Fruit fly (Drosophila melanogaster) whole organism, embryonic: Measurements from ENCODE around the gene Ae2.
A peak's percentile ranks its signal among the peaks of the same experiment; 100 is the strongest.

Experiments used
- Adf1 ChIP-seq: fragments of 200-800 bp; sonication (Bioruptor generic); IDR thresholded peaks from 2 replicates; pipeline ENCODE4 v1.3.6; 2022; ENCODE audit warnings: missing biosample characterization, missing genetic modification characterization
- B-H1 ChIP-seq: fragments of 200-800 bp; sonication (Bioruptor generic); IDR thresholded peaks from 3 replicates; pipeline ENCODE4 v1.3.6; 2022; ENCODE audit warnings: missing biosample characterization, missing genetic modification characterization
- CG10147 ChIP-seq: fragments of 200-800 bp; sonication (Bioruptor generic); optimal IDR thresholded peaks from 2 replicates; lab custom pipeline; 2019; ENCODE audit warnings: missing biosample characterization, mild to moderate bottlenecking, missing genetic modification characterization, moderate library complexity
- CG10543 ChIP-seq: fragments of 200-800 bp; sonication (Bioruptor generic); optimal IDR thresholded peaks from 3 replicates; lab custom pipeline; 2017; ENCODE audit warnings: missing biosample characterization, mild to moderate bottlenecking, missing genetic modification characterization, moderate library complexity
- CG11695 ChIP-seq: fragments of 200-800 bp; sonication (Bioruptor generic); IDR thresholded peaks from 3 replicates; pipeline ENCODE4 v1.3.6; 2022; ENCODE audit warnings: missing biosample characterization, missing genetic modification characterization
- CG13894 ChIP-seq: fragments of 200-800 bp; sonication (Bioruptor generic); optimal IDR thresholded peaks from 3 replicates; lab custom pipeline; 2018; ENCODE audit warnings: missing biosample characterization, mild to moderate bottlenecking, missing genetic modification characterization, moderate library complexity
- CG14710 ChIP-seq: fragments of 200-800 bp; sonication (Bioruptor generic); optimal IDR thresholded peaks from 3 replicates; lab custom pipeline; 2019; ENCODE audit warnings: missing biosample characterization, mild to moderate bottlenecking, missing genetic modification characterization, moderate library complexity
- CG14965 ChIP-seq: fragments of 200-800 bp; sonication (Bioruptor generic); optimal IDR thresholded peaks from 2 replicates; lab custom pipeline; 2016; ENCODE audit warnings: missing biosample characterization, missing genetic modification characterization, borderline replicate concordance
- CG15514 ChIP-seq: fragments of 200-800 bp; sonication (Bioruptor generic); optimal IDR thresholded peaks from 3 replicates; lab custom pipeline; 2017; ENCODE audit warnings: missing biosample characterization, missing genetic modification characterization, mild to moderate bottlenecking, moderate library complexity, missing genetic modification reagents
- CG1603 ChIP-seq: fragments of 200-800 bp; sonication (Bioruptor generic); optimal IDR thresholded peaks from 2 replicates; lab custom pipeline; 2019; ENCODE audit warnings: missing biosample characterization, mild to moderate bottlenecking, missing genetic modification characterization, moderate library complexity
- CG16779 ChIP-seq: fragments of 200-800 bp; sonication (Bioruptor generic); IDR thresholded peaks from 2 replicates; pipeline ENCODE4 v1.3.6; 2022; ENCODE audit warnings: missing biosample characterization, missing genetic modification characterization
- CG17385 ChIP-seq: fragments of 200-800 bp; sonication (Bioruptor generic); optimal IDR thresholded peaks from 3 replicates; lab custom pipeline; 2018; ENCODE audit warnings: missing biosample characterization, mild to moderate bottlenecking, missing genetic modification characterization
- CG2116 ChIP-seq: fragments of 200-800 bp; sonication (Bioruptor generic); optimal IDR thresholded peaks from 3 replicates; lab custom pipeline; 2018; ENCODE audit warnings: missing biosample characterization, mild to moderate bottlenecking, missing genetic modification characterization
- CG2889 ChIP-seq: fragments of 200-800 bp; sonication (Bioruptor generic); IDR thresholded peaks from 3 replicates; pipeline ENCODE4 v1.3.6; 2022; ENCODE audit warnings: missing biosample characterization, missing genetic modification characterization
- CG30403 ChIP-seq: fragments of 200-800 bp; sonication (Bioruptor generic); optimal IDR thresholded peaks from 3 replicates; lab custom pipeline; 2016; ENCODE audit warnings: missing biosample characterization, missing genetic modification characterization
- CG3847 ChIP-seq: fragments of 200-800 bp; sonication (Bioruptor generic); IDR thresholded peaks from 2 replicates; pipeline ENCODE4 v1.3.6; 2022; ENCODE audit warnings: missing biosample characterization, missing genetic modification characterization
- CG4617 ChIP-seq: fragments of 200-800 bp; sonication (Bioruptor generic); optimal IDR thresholded peaks from 3 replicates; lab custom pipeline; 2016; ENCODE audit warnings: missing biosample characterization, missing genetic modification characterization, borderline replicate concordance
- CG5953 ChIP-seq: fragments of 200-800 bp; sonication (Bioruptor generic); IDR thresholded peaks from 2 replicates; pipeline ENCODE4 v1.3.6; 2022; ENCODE audit warnings: missing biosample characterization, missing genetic modification characterization
- CG6175 ChIP-seq: fragments of 200-800 bp; sonication (Bioruptor generic); IDR thresholded peaks from 3 replicates; pipeline ENCODE4 v1.3.6; 2022; ENCODE audit warnings: missing biosample characterization, missing genetic modification characterization
- CG6654 ChIP-seq: fragments of 200-800 bp; sonication (Bioruptor generic); optimal IDR thresholded peaks from 2 replicates; lab custom pipeline; 2017; ENCODE audit warnings: missing biosample characterization, mild to moderate bottlenecking, missing genetic modification characterization
- CG7987 ChIP-seq: fragments of 200-800 bp; sonication (Bioruptor generic); optimal IDR thresholded peaks from 2 replicates; lab custom pipeline; 2018; ENCODE audit warnings: missing biosample characterization, mild to moderate bottlenecking, missing genetic modification characterization, moderate library complexity
- Camta ChIP-seq: fragments of 200-800 bp; sonication (Bioruptor generic); optimal IDR thresholded peaks from 2 replicates; lab custom pipeline; 2016; ENCODE audit warnings: missing biosample characterization, missing genetic modification characterization
- Deaf1 ChIP-seq: fragments of 200-800 bp; optimal IDR thresholded peaks from 3 replicates; lab custom pipeline; 2019; ENCODE audit warnings: missing biosample characterization, mild to moderate bottlenecking, missing genetic modification characterization, moderate library complexity
- ERR ChIP-seq: fragments of 200-800 bp; sonication (Bioruptor generic); optimal IDR thresholded peaks from 2 replicates; lab custom pipeline; 2016; ENCODE audit warnings: missing biosample characterization, missing genetic modification characterization
- Fer2 ChIP-seq: fragments of 200-800 bp; sonication (Bioruptor generic); optimal IDR thresholded peaks from 2 replicates; lab custom pipeline; 2018; ENCODE audit warnings: missing biosample characterization, mild to moderate bottlenecking, missing genetic modification characterization, moderate library complexity
- HLH4C ChIP-seq: fragments of 200-800 bp; sonication (Bioruptor generic); IDR thresholded peaks from 3 replicates; pipeline ENCODE4 v1.3.6; 2022; ENCODE audit warnings: missing biosample characterization, missing genetic modification characterization; ENCODE audit not compliant: partially characterized antibody
- HmgZ ChIP-seq: fragments of 200-800 bp; sonication (Bioruptor generic); optimal IDR thresholded peaks from 2 replicates; lab custom pipeline; 2018; ENCODE audit warnings: missing biosample characterization, mild to moderate bottlenecking, missing genetic modification characterization
- Med ChIP-seq: fragments of 200-800 bp; sonication (Bioruptor generic); peaks from one replicate; lab custom pipeline; 2016; ENCODE audit warnings: missing biosample characterization, missing genetic modification characterization, mild to moderate bottlenecking, inconsistent platforms, moderate library complexity
- NfI ChIP-seq: fragments of 200-800 bp; sonication (Bioruptor generic); optimal IDR thresholded peaks from 3 replicates; lab custom pipeline; 2018; ENCODE audit warnings: missing biosample characterization, mild to moderate bottlenecking, missing genetic modification characterization, moderate library complexity
- Opbp ChIP-seq: fragments of 200-800 bp; sonication (Bioruptor generic); IDR thresholded peaks from 3 replicates; pipeline ENCODE4 v1.3.6; 2022; ENCODE audit warnings: missing biosample characterization, missing genetic modification characterization; ENCODE audit not compliant: partially characterized antibody
- Ravus ChIP-seq: fragments of 200-800 bp; sonication (Bioruptor generic); IDR thresholded peaks from 2 replicates; pipeline ENCODE4 v1.3.6; 2022; ENCODE audit warnings: missing biosample characterization, missing genetic modification characterization
- Rx ChIP-seq: fragments of 200-800 bp; sonication (Bioruptor generic); IDR thresholded peaks from 2 replicates; pipeline ENCODE4 v1.3.6; 2022; ENCODE audit warnings: missing biosample characterization, missing genetic modification characterization
- Ssrp ChIP-seq: fragments of 200-800 bp; sonication (Bioruptor generic); optimal IDR thresholded peaks from 2 replicates; lab custom pipeline; 2018; ENCODE audit warnings: missing biosample characterization, mild to moderate bottlenecking, missing genetic modification characterization, moderate library complexity
- Trl ChIP-seq, 3 experiments: fragments of >200 bp in 2 of 3; fragments of 200-800 bp in 1 of 3; sonication (Bioruptor generic) in 1 of 3; optimal IDR thresholded peaks; 2 replicates in 1 of 3; 3 replicates in 2 of 3; lab custom pipeline; 2016 to 2017; ENCODE audit warnings: missing biosample characterization in 1 of 3, missing genetic modification characterization in 1 of 3
- amos ChIP-seq: fragments of 200-800 bp; sonication (Bioruptor generic); IDR thresholded peaks from 2 replicates; pipeline ENCODE4 v1.3.6; 2022; ENCODE audit warnings: missing biosample characterization, missing genetic modification characterization; ENCODE audit not compliant: partially characterized antibody
- bigmax ChIP-seq: fragments of 200-800 bp; sonication (Bioruptor generic); optimal IDR thresholded peaks from 2 replicates; lab custom pipeline; 2018; ENCODE audit warnings: missing biosample characterization, mild to moderate bottlenecking, missing genetic modification characterization
- caup ChIP-seq: fragments of 200-800 bp; sonication (Bioruptor generic); optimal IDR thresholded peaks from 3 replicates; lab custom pipeline; 2017; ENCODE audit warnings: missing biosample characterization, mild to moderate bottlenecking, missing genetic modification characterization, moderate library complexity; ENCODE audit not compliant: severe bottlenecking
- chinmo ChIP-seq: fragments of 200-800 bp; sonication (Bioruptor generic); IDR thresholded peaks from 4 replicates; pipeline ENCODE4 v1.3.6; 2022; ENCODE audit warnings: missing biosample characterization, missing genetic modification characterization; ENCODE audit not compliant: partially characterized antibody
- chn ChIP-seq: fragments of 200-800 bp; sonication (Bioruptor generic); optimal IDR thresholded peaks from 2 replicates; lab custom pipeline; 2016; ENCODE audit warnings: missing biosample characterization, missing genetic modification characterization
- cwo ChIP-seq: fragments of 200-800 bp; sonication (Bioruptor generic); optimal IDR thresholded peaks from 3 replicates; lab custom pipeline; 2017; ENCODE audit warnings: missing biosample characterization, missing genetic modification characterization, mild to moderate bottlenecking, moderate library complexity, missing genetic modification reagents
- exex ChIP-seq: fragments of 200-800 bp; sonication (Bioruptor generic); optimal IDR thresholded peaks from 4 replicates; lab custom pipeline; 2018; ENCODE audit warnings: missing biosample characterization, mild to moderate bottlenecking, missing genetic modification characterization, moderate library complexity
- ftz-f1 ChIP-seq: fragments of 200-800 bp; sonication (Bioruptor generic); optimal IDR thresholded peaks from 2 replicates; lab custom pipeline; 2016; ENCODE audit warnings: missing biosample characterization, missing genetic modification characterization
- lab ChIP-seq: fragments of 200-800 bp; sonication (Bioruptor generic); optimal IDR thresholded peaks from 3 replicates; lab custom pipeline; 2017; ENCODE audit warnings: missing biosample characterization, missing genetic modification characterization, mild to moderate bottlenecking, moderate library complexity, missing genetic modification reagents
- lola ChIP-seq, 3 experiments: fragments of >200 bp in 2 of 3; fragments of 200-800 bp in 1 of 3; sonication (Bioruptor generic) in 1 of 3; optimal IDR thresholded peaks; 2 replicates each; lab custom pipeline; 2017 to 2019; ENCODE audit warnings: missing biosample characterization in 3 of 3, missing genetic modification characterization in 3 of 3, mild to moderate bottlenecking in 1 of 3, moderate library complexity in 1 of 3
- lov ChIP-seq, 2 experiments: fragments of 200-800 bp in 1 of 2; fragments of >200 bp in 1 of 2; sonication (Bioruptor generic) in 1 of 2; IDR thresholded peaks in 1 of 2; optimal IDR thresholded peaks in 1 of 2; 2 replicates in 1 of 2; 3 replicates in 1 of 2; pipeline versions ENCODE4 v1.3.6 to Lab custom; 2017 to 2022; ENCODE audit warnings: missing biosample characterization in 1 of 2, missing genetic modification characterization in 1 of 2
- sens ChIP-seq: fragments of 200-800 bp; sonication (Bioruptor generic); peaks from one replicate; lab custom pipeline; 2016; ENCODE audit warnings: missing biosample characterization, missing genetic modification characterization
- seq ChIP-seq: fragments of 200-800 bp; sonication (Bioruptor generic); IDR thresholded peaks from 2 replicates; pipeline ENCODE4 v1.3.6; 2022; ENCODE audit warnings: missing biosample characterization, missing genetic modification characterization
- sug ChIP-seq: fragments of 200-800 bp; optimal IDR thresholded peaks from 2 replicates; lab custom pipeline; 2019; ENCODE audit warnings: missing biosample characterization, mild to moderate bottlenecking, missing genetic modification characterization, moderate library complexity

The Ae2 gene

dm6 chr3L:9760151-9760749 is 3.1 kb upstream of the Ae2 start, which contains the start of gene CG42268 (continued):
- peak; percentile 62 for TF ChIP-seq sens (GFP tag; lab: Kevin White, UChicago)
- TF ChIP-seq Fer2 (tag; lab: Kevin White, UChicago) = no peak
- TF ChIP-seq CG3847 (GFP tag; lab: Robert Waterston, UW) = no peak
- TF ChIP-seq caup (GFP tag; lab: Kevin White, UChicago) = peak; percentile 21
- no peak for TF ChIP-seq CG14710
- no peak for TF ChIP-seq lov (optimal IDR thresholded peaks at IDR 0.05; lab: Kevin White, UChicago)
- no peak for TF ChIP-seq lov (GFP tag; IDR thresholded peaks at IDR 0.05; lab: Robert Waterston, UW)
- no peak for TF ChIP-seq seq (GFP tag; lab: Robert Waterston, UW)
- TF ChIP-seq CG2116 (GFP tag; lab: Kevin White, UChicago) = no peak
- TF ChIP-seq CG2889 (GFP tag; lab: Robert Waterston, UW) = no peak
- no peak for TF ChIP-seq CG1603
- peak; percentile 26 for TF ChIP-seq sug (tag; lab: Kevin White, UChicago)
- TF ChIP-seq chinmo (GFP tag; lab: Robert Waterston, UW) = peak; percentile 74; the same call in 1 of the 4 replicates
- TF ChIP-seq bigmax (GFP tag; lab: Kevin White, UChicago) = no peak
- TF ChIP-seq Camta (GFP tag; lab: Kevin White, UChicago) = no peak
- no peak; the same call in 1 of the 2 replicates for TF ChIP-seq amos (GFP tag; lab: Robert Waterston, UW)
- TF ChIP-seq CG11695 (GFP tag; lab: Robert Waterston, UW) = peak; percentile 71
- no peak for TF ChIP-seq B-H1 (GFP tag; lab: Robert Waterston, UW)
- no peak for TF ChIP-seq CG5953 (GFP tag; lab: Robert Waterston, UW)
- TF ChIP-seq CG6654 (GFP tag; lab: Kevin White, UChicago) = no peak
- TF ChIP-seq chn = no peak
- no peak for TF ChIP-seq Ssrp
- TF ChIP-seq CG16779 (GFP tag; lab: Robert Waterston, UW) = no peak
- peak; percentile 56 for TF ChIP-seq lab (GFP tag; lab: Kevin White, UChicago)
- TF ChIP-seq exex (tag; lab: Kevin White, UChicago) = peak; percentile 84
- no peak for TF ChIP-seq CG14965 (GFP tag; lab: Kevin White, UChicago)
- no peak for TF ChIP-seq CG4617
- peak; percentile 21 for TF ChIP-seq CG10543 (GFP tag; lab: Kevin White, UChicago)
- no peak for TF ChIP-seq Ravus (GFP tag; lab: Robert Waterston, UW)
- TF ChIP-seq ftz-f1 (GFP tag; lab: Kevin White, UChicago) = peak; percentile 63
- peak in 1 of 2 experiments; percentile 42 for TF ChIP-seq Trl (optimal IDR thresholded peaks at IDR 0.05; lab: Kevin White, UChicago)
- no peak for TF ChIP-seq Trl (GFP tag; optimal IDR thresholded peaks at IDR 0.05; lab: Kevin White, UChicago)
- peak; percentile 77 for TF ChIP-seq CG13894 (tag; lab: Kevin White, UChicago)
- no peak for TF ChIP-seq CG17385
- TF ChIP-seq cwo (GFP tag; lab: Kevin White, UChicago) = peak; percentile 50
- peak; percentile 81 for TF ChIP-seq Med (GFP tag; lab: Kevin White, UChicago)
- TF ChIP-seq Deaf1 = peak; percentile 85
- TF ChIP-seq Adf1 (GFP tag; lab: Robert Waterston, UW) = peak; percentile 6; the same call in 1 of the 2 replicates

DNA sequence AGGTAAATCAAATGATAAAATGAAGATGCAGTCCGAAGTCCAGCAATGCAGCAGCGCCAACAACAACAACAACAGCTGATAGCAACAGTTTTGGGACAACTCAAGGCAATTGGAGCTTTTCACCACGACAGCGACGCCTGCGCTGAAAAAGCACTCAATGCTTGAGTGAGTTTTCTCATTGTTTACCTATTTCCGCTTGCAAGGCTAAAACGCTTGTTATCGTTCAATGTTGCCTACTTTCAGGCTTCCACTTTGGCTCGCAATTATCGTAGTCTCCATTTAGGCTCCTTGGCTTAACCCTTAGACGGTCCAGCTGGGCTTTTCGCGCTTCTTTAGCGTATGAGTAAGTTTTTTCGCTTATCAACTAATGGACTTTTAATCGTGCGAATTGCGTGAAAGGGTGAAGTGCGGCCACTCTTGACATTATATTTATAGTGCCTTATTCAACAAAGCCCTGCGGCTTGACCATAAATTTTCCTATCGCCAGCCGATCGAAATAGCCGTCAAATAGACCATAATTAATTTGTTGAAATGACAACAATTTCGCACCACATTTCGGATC is 1.2 kb upstream of the Ae2 start:
- TF ChIP-seq CG15514 (GFP tag; lab: Kevin White, UChicago) = peak; percentile 3
- peak; percentile 20 for TF ChIP-seq ERR (GFP tag; lab: Kevin White, UChicago)
- TF ChIP-seq HLH4C = 0 out of 3 replicates have a peak, but pooled peaks have one; percentile 25
- peak; percentile 46 for TF ChIP-seq CG7987 (GFP tag; lab: Kevin White, UChicago)
- no peak for TF ChIP-seq CG6175 (GFP tag; lab: Robert Waterston, UW)
- no peak for TF ChIP-seq CG10147 (GFP tag; lab: Kevin White, UChicago)
- peak; percentile 32 for TF ChIP-seq NfI (GFP tag; lab: Kevin White, UChicago)
- TF ChIP-seq Opbp = no peak
- no peak for TF ChIP-seq CG30403
- TF ChIP-seq Rx (GFP tag; lab: Robert Waterston, UW) = no peak
- peak; percentile 73 for TF ChIP-seq HmgZ (tag; lab: Kevin White, UChicago)
- no peak for TF ChIP-seq lola (GFP tag; optimal IDR thresholded peaks at IDR 0.05; lab: Kevin White, UChicago)
